Fruit fly (Drosophila melanogaster) whole organism, embryonic: Measurements from ENCODE around the gene Cpr11B.

ENCODE experiments used
- Abd-B ChIP-seq: fragments of 200-800 bp; sonication (Bioruptor generic); optimal IDR thresholded peaks from 2 replicates; lab custom pipeline; 2018; ENCODE audit warnings: missing biosample characterization, mild to moderate bottlenecking, missing genetic modification characterization, moderate library complexity
- Bdp1 ChIP-seq: fragments of 200-800 bp; sonication (Bioruptor generic); optimal IDR thresholded peaks from 3 replicates; lab custom pipeline; 2016; ENCODE audit warnings: missing biosample characterization, missing genetic modification characterization
- Bgb ChIP-seq: fragments of 200-800 bp; sonication (Bioruptor generic); IDR thresholded peaks from 2 replicates; pipeline ENCODE4 v1.3.6; 2022; ENCODE audit warnings: missing biosample characterization, missing genetic modification characterization; ENCODE audit not compliant: partially characterized antibody
- CG10267 ChIP-seq: fragments of 200-800 bp; sonication (Bioruptor generic); optimal IDR thresholded peaks from 2 replicates; lab custom pipeline; 2018; ENCODE audit warnings: missing biosample characterization, mild to moderate bottlenecking, missing genetic modification characterization, moderate library complexity
- CG12299 ChIP-seq: fragments of 200-800 bp; sonication (Bioruptor generic); optimal IDR thresholded peaks from 2 replicates; lab custom pipeline; 2018; ENCODE audit warnings: missing biosample characterization, mild to moderate bottlenecking, missing genetic modification characterization
- CG12942 ChIP-seq: fragments of 200-800 bp; sonication (Bioruptor generic); optimal IDR thresholded peaks from 3 replicates; lab custom pipeline; 2016; ENCODE audit warnings: missing biosample characterization, missing genetic modification characterization
- CG14441 ChIP-seq: fragments of 200-800 bp; sonication (Bioruptor generic); IDR thresholded peaks from 2 replicates; pipeline ENCODE4 v1.3.6; 2022; ENCODE audit warnings: missing biosample characterization, missing genetic modification characterization
- CG14965 ChIP-seq: fragments of 200-800 bp; sonication (Bioruptor generic); optimal IDR thresholded peaks from 2 replicates; lab custom pipeline; 2016; ENCODE audit warnings: missing biosample characterization, missing genetic modification characterization, borderline replicate concordance
- CG15696 ChIP-seq: fragments of 200-800 bp; sonication (Bioruptor generic); optimal IDR thresholded peaks from 2 replicates; lab custom pipeline; 2019; ENCODE audit warnings: missing biosample characterization, mild to moderate bottlenecking, missing genetic modification characterization, moderate library complexity
- CG1603 ChIP-seq: fragments of 200-800 bp; sonication (Bioruptor generic); optimal IDR thresholded peaks from 2 replicates; lab custom pipeline; 2019; ENCODE audit warnings: missing biosample characterization, mild to moderate bottlenecking, missing genetic modification characterization, moderate library complexity
- CG17361 ChIP-seq: fragments of 200-800 bp; sonication (Bioruptor generic); IDR thresholded peaks from 3 replicates; pipeline ENCODE4 v1.3.6; 2022; ENCODE audit warnings: missing biosample characterization, missing genetic modification characterization
- CG17568 ChIP-seq: fragments of 200-800 bp; sonication (Bioruptor generic); optimal IDR thresholded peaks from 2 replicates; lab custom pipeline; 2018; ENCODE audit warnings: missing biosample characterization, mild to moderate bottlenecking, missing genetic modification characterization, moderate library complexity
- CG17612 ChIP-seq: fragments of 200-800 bp; sonication (Bioruptor generic); IDR thresholded peaks from 2 replicates; pipeline ENCODE4 v1.3.6; 2022; ENCODE audit warnings: missing biosample characterization, missing genetic modification characterization
- CG2889 ChIP-seq: fragments of 200-800 bp; sonication (Bioruptor generic); IDR thresholded peaks from 3 replicates; pipeline ENCODE4 v1.3.6; 2022; ENCODE audit warnings: missing biosample characterization, missing genetic modification characterization
- CG3726 ChIP-seq: fragments of 200-800 bp; sonication (Bioruptor generic); IDR thresholded peaks from 3 replicates; pipeline ENCODE4, ENCODE4 v1.3.6; 2022; ENCODE audit warnings: missing biosample characterization, missing genetic modification characterization
- CG3847 ChIP-seq: fragments of 200-800 bp; sonication (Bioruptor generic); IDR thresholded peaks from 2 replicates; pipeline ENCODE4 v1.3.6; 2022; ENCODE audit warnings: missing biosample characterization, missing genetic modification characterization
- CG4404 ChIP-seq: fragments of 200-800 bp; sonication (Bioruptor generic); IDR thresholded peaks from 2 replicates; pipeline ENCODE4 v1.3.6; 2022; ENCODE audit warnings: missing biosample characterization, missing genetic modification characterization
- CG4730 ChIP-seq: fragments of 200-800 bp; sonication (Bioruptor generic); IDR thresholded peaks from 2 replicates; pipeline ENCODE4 v1.3.6; 2022; ENCODE audit warnings: missing biosample characterization, missing genetic modification characterization
- CG6175 ChIP-seq: fragments of 200-800 bp; sonication (Bioruptor generic); IDR thresholded peaks from 3 replicates; pipeline ENCODE4 v1.3.6; 2022; ENCODE audit warnings: missing biosample characterization, missing genetic modification characterization
- CG6683 ChIP-seq: fragments of 200-800 bp; sonication (Bioruptor generic); optimal IDR thresholded peaks from 2 replicates; lab custom pipeline; 2017; ENCODE audit warnings: missing biosample characterization, mild to moderate bottlenecking, missing genetic modification characterization, missing genetic modification reagents
- CG6791 ChIP-seq: fragments of 200-800 bp; sonication (Bioruptor generic); IDR thresholded peaks from 3 replicates; pipeline ENCODE4 v1.3.6; 2022; ENCODE audit warnings: missing biosample characterization, missing genetic modification characterization; ENCODE audit not compliant: partially characterized antibody
- CG7928 ChIP-seq: fragments of 200-800 bp; sonication (Bioruptor generic); optimal IDR thresholded peaks from 2 replicates; lab custom pipeline; 2017; ENCODE audit warnings: missing biosample characterization, mild to moderate bottlenecking, missing genetic modification characterization
- CG8388 ChIP-seq: fragments of 200-800 bp; sonication (Bioruptor generic); optimal IDR thresholded peaks from 2 replicates; lab custom pipeline; 2019; ENCODE audit warnings: missing biosample characterization, mild to moderate bottlenecking, missing genetic modification characterization, moderate library complexity
- Dref ChIP-seq: fragments of 200-800 bp; sonication (Bioruptor generic); IDR thresholded peaks from 2 replicates; pipeline ENCODE4 v1.3.6; 2022; ENCODE audit warnings: missing biosample characterization, missing genetic modification characterization
- Ets65A ChIP-seq: fragments of 200-800 bp; sonication (Bioruptor generic); peaks from one replicate; lab custom pipeline; 2016; ENCODE audit warnings: missing biosample characterization, missing genetic modification characterization
- Fer3 ChIP-seq: fragments of 200-800 bp; sonication (Bioruptor generic); optimal IDR thresholded peaks from 2 replicates; lab custom pipeline; 2018; ENCODE audit warnings: missing biosample characterization, mild to moderate bottlenecking, missing genetic modification characterization, moderate library complexity
- NC2α ChIP-seq: fragments of 200-800 bp; sonication (Bioruptor generic); optimal IDR thresholded peaks from 2 replicates; lab custom pipeline; 2016; ENCODE audit warnings: missing biosample characterization, missing genetic modification characterization
- Optix ChIP-seq: fragments of 200-800 bp; sonication (Bioruptor generic); IDR thresholded peaks from 3 replicates; pipeline ENCODE4 v1.3.6; 2022; ENCODE audit warnings: missing biosample characterization, missing genetic modification characterization
- Pdp1 ChIP-seq, 2 experiments: fragments of 200-800 bp; sonication (Bioruptor generic); optimal IDR thresholded peaks; 3 replicates each; lab custom pipeline; 2016; ENCODE audit warnings: missing biosample characterization in 2 of 2, missing genetic modification characterization in 2 of 2, mild to moderate bottlenecking in 1 of 2, moderate library complexity in 1 of 2
- Rfx ChIP-seq: fragments of 200-800 bp; sonication (Bioruptor generic); IDR thresholded peaks from 2 replicates; pipeline ENCODE4 v1.3.6; 2022; ENCODE audit warnings: missing biosample characterization, missing genetic modification characterization
- Sin3A ChIP-seq: fragments of >200 bp; optimal IDR thresholded peaks from 2 replicates; lab custom pipeline; 2018
- Six4 ChIP-seq: fragments of 200-800 bp; sonication (Bioruptor generic); optimal IDR thresholded peaks from 2 replicates; lab custom pipeline; 2016; ENCODE audit warnings: missing biosample characterization, missing genetic modification characterization
- Sox102F ChIP-seq: fragments of 200-800 bp; sonication (Bioruptor generic); optimal IDR thresholded peaks from 2 replicates; lab custom pipeline; 2018; ENCODE audit warnings: missing biosample characterization, mild to moderate bottlenecking, missing genetic modification characterization, moderate library complexity
- aop ChIP-seq: fragments of 200-800 bp; sonication (Bioruptor generic); IDR thresholded peaks from 2 replicates; pipeline ENCODE4 v1.3.6; 2022; ENCODE audit warnings: missing biosample characterization, missing genetic modification characterization
- caup ChIP-seq: fragments of 200-800 bp; sonication (Bioruptor generic); optimal IDR thresholded peaks from 3 replicates; lab custom pipeline; 2017; ENCODE audit warnings: missing biosample characterization, mild to moderate bottlenecking, missing genetic modification characterization, moderate library complexity; ENCODE audit not compliant: severe bottlenecking
- hb ChIP-seq: fragments of 200-800 bp; sonication (Bioruptor generic); IDR thresholded peaks from 3 replicates; pipeline ENCODE4 v1.3.6; 2022; ENCODE audit warnings: missing biosample characterization, missing genetic modification characterization; ENCODE audit not compliant: partially characterized antibody
- her ChIP-seq: fragments of 200-800 bp; sonication (Bioruptor generic); optimal IDR thresholded peaks from 2 replicates; lab custom pipeline; 2016; ENCODE audit warnings: missing biosample characterization, missing genetic modification characterization
- insv ChIP-seq, 2 experiments: fragments of 200-800 bp; sonication (Bioruptor generic); optimal IDR thresholded peaks; 3 replicates each; lab custom pipeline; 2016 to 2018; ENCODE audit warnings: missing biosample characterization in 2 of 2, missing genetic modification characterization in 2 of 2
- jumu ChIP-seq: fragments of 200-800 bp; sonication (Bioruptor generic); optimal IDR thresholded peaks from 3 replicates; lab custom pipeline; 2016; ENCODE audit warnings: missing biosample characterization, missing genetic modification characterization
- lov ChIP-seq, 2 experiments: fragments of 200-800 bp in 1 of 2; fragments of >200 bp in 1 of 2; sonication (Bioruptor generic) in 1 of 2; IDR thresholded peaks in 1 of 2; optimal IDR thresholded peaks in 1 of 2; 2 replicates in 1 of 2; 3 replicates in 1 of 2; pipeline versions ENCODE4 v1.3.6 to Lab custom; 2017 to 2022; ENCODE audit warnings: missing biosample characterization in 1 of 2, missing genetic modification characterization in 1 of 2
- luna ChIP-seq: fragments of 200-800 bp; sonication (Bioruptor generic); optimal IDR thresholded peaks from 2 replicates; lab custom pipeline; 2016; ENCODE audit warnings: missing biosample characterization, missing genetic modification characterization
- mam ChIP-seq: fragments of 200-800 bp; sonication (Bioruptor generic); optimal IDR thresholded peaks from 3 replicates; lab custom pipeline; 2016; ENCODE audit warnings: missing biosample characterization, missing genetic modification characterization
- peb ChIP-seq: fragments of 200-800 bp; sonication (Bioruptor generic); IDR thresholded peaks from 2 replicates; pipeline ENCODE4 v1.3.6; 2022; ENCODE audit warnings: missing biosample characterization, missing genetic modification characterization
- prd ChIP-seq, 3 experiments: fragments of >200 bp in 2 of 3; fragments of 200-800 bp in 1 of 3; sonication (Bioruptor generic) in 1 of 3; optimal IDR thresholded peaks in 2 of 3; IDR thresholded peaks in 1 of 3; 2 replicates in 2 of 3; 3 replicates in 1 of 3; pipeline versions ENCODE4 v1.3.6 to Lab custom; 2017 to 2022; ENCODE audit warnings: missing biosample characterization in 1 of 3, missing genetic modification characterization in 1 of 3
- run ChIP-seq: fragments of 200-800 bp; sonication (Bioruptor generic); optimal IDR thresholded peaks from 3 replicates; lab custom pipeline; 2018; ENCODE audit warnings: missing biosample characterization, mild to moderate bottlenecking, missing genetic modification characterization
- scrt ChIP-seq: fragments of 200-800 bp; sonication (Bioruptor generic); optimal IDR thresholded peaks from 2 replicates; lab custom pipeline; 2018; ENCODE audit warnings: missing biosample characterization, mild to moderate bottlenecking, missing genetic modification characterization, moderate library complexity
- sd ChIP-seq: fragments of 200-800 bp; sonication (Bioruptor generic); optimal IDR thresholded peaks from 3 replicates; lab custom pipeline; 2018; ENCODE audit warnings: missing biosample characterization, mild to moderate bottlenecking, missing genetic modification characterization, moderate library complexity
- slp2 ChIP-seq: fragments of 200-800 bp; sonication (Bioruptor generic); optimal IDR thresholded peaks from 2 replicates; lab custom pipeline; 2016; ENCODE audit warnings: missing biosample characterization, missing genetic modification characterization
- twi ChIP-seq: fragments of 200-800 bp; optimal IDR thresholded peaks from 2 replicates; lab custom pipeline; 2019; ENCODE audit warnings: missing biosample characterization, mild to moderate bottlenecking, missing genetic modification characterization, moderate library complexity
- unc-4 ChIP-seq: fragments of 200-800 bp; sonication (Bioruptor generic); IDR thresholded peaks from 2 replicates; pipeline ENCODE4 v1.3.6; 2022; ENCODE audit warnings: missing biosample characterization, missing genetic modification characterization; ENCODE audit not compliant: partially characterized antibody

Cpr11B gene

dm6 chrX:12547657-12548056, 5.3 kb upstream of the Cpr11B start (continued):
- TF ChIP-seq CG3847 (GFP tag; lab: Robert Waterston, UW) (peak; percentile 41), CG2889 (GFP tag; lab: Robert Waterston, UW) (no peak), sd (no peak), mam (GFP tag; lab: Kevin White, UChicago) (peak; percentile 18), scrt (GFP tag; lab: Kevin White, UChicago) (peak; percentile 33), CG12942 (GFP tag; lab: Kevin White, UChicago) (no peak), Rfx (no peak), lov (optimal IDR thresholded peaks at IDR 0.05; lab: Kevin White, UChicago) (no peak), lov (GFP tag; IDR thresholded peaks at IDR 0.05; lab: Robert Waterston, UW) (no peak), caup (GFP tag; lab: Kevin White, UChicago) (peak; percentile 24), Ets65A (GFP tag; lab: Kevin White, UChicago) (peak; percentile 89), Six4 (GFP tag; lab: Kevin White, UChicago) (no peak), CG10267 (tag; lab: Kevin White, UChicago) (peak; percentile 29), Bdp1 (GFP tag; lab: Kevin White, UChicago) (no peak), luna (GFP tag; lab: Kevin White, UChicago) (no peak), CG17612 (GFP tag; lab: Robert Waterston, UW) (no peak), Abd-B (GFP tag; lab: Kevin White, UChicago) (no peak), Sox102F (GFP tag; lab: Kevin White, UChicago) (peak; percentile 29), twi (tag; lab: Kevin White, UChicago) (no peak), jumu (GFP tag; lab: Kevin White, UChicago) (no peak), Optix (GFP tag; lab: Robert Waterston, UW) (no peak), CG14441 (GFP tag; lab: Robert Waterston, UW) (no peak), CG1603 (tag; lab: Kevin White, UChicago) (no peak), CG15696 (no peak), Pdp1 (GFP tag; optimal IDR thresholded peaks at IDR 0.05; lab: Kevin White, UChicago) (no peak), Sin3A (no peak), CG6175 (GFP tag; lab: Robert Waterston, UW) (no peak), CG7928 (GFP tag; lab: Kevin White, UChicago) (no peak), CG17568 (peak; percentile 1), hb (GFP tag; lab: Robert Waterston, UW) (no peak), peb (GFP tag; lab: Robert Waterston, UW) (no peak), CG6683 (GFP tag; lab: Kevin White, UChicago) (no peak), CG4730 (no peak; the same call in 1 of the 2 replicates), CG17361 (peak; percentile 45; the same call in 1 of the 3 replicates), CG6791 (GFP tag; lab: Robert Waterston, UW) (no peak), Bgb (GFP tag; lab: Robert Waterston, UW) (no peak), Fer3 (peak; percentile 37), run (tag; lab: Kevin White, UChicago) (no peak), Dref (GFP tag; lab: Robert Waterston, UW) (no peak), CG12299 (peak; percentile 24), CG4404 (GFP tag; lab: Robert Waterston, UW) (no peak), her (GFP tag; lab: Kevin White, UChicago) (peak; percentile 5), CG8388 (GFP tag; lab: Kevin White, UChicago) (peak; percentile 100), prd (optimal IDR thresholded peaks at IDR 0.05; lab: Kevin White, UChicago) (no peak), prd (GFP tag; IDR thresholded peaks at IDR 0.05; lab: Robert Waterston, UW) (peak; percentile 40; the same call in 2 of the 3 replicates), slp2 (GFP tag; lab: Kevin White, UChicago) (no peak), NC2α (GFP tag; lab: Kevin White, UChicago) (no peak), CG3726 (GFP tag; lab: Robert Waterston, UW) (no peak), insv (GFP tag; optimal IDR thresholded peaks at IDR 0.05; lab: Kevin White, UChicago) (no peak), unc-4 (GFP tag; lab: Robert Waterston, UW) (no peak), CG14965 (no peak), aop (GFP tag; lab: Robert Waterston, UW) (no peak)
